Worm (Caenorhabditis elegans) whole organism, L4 larva: ENCODE results near the gene Y37D8A.6.

ENCODE experiments used
- D1046.2 ChIP-seq: fragments of 200-800 bp; sonication (Bioruptor generic); IDR thresholded peaks from 2 replicates; pipeline ENCODE4 v1.3.6; 2022; ENCODE audit warnings: missing genetic modification characterization, missing compliant biosample characterization
- T20F7.1 ChIP-seq: fragments of 200-800 bp; sonication (Bioruptor generic); optimal IDR thresholded peaks from 2 replicates; lab custom pipeline; 2018; ENCODE audit warnings: mild to moderate bottlenecking, missing genetic modification characterization, missing compliant biosample characterization
- T26A8.4 ChIP-seq: fragments of 200-800 bp; sonication (Bioruptor generic); IDR thresholded peaks from 2 replicates; pipeline ENCODE4 v1.3.6; 2022; ENCODE audit warnings: missing genetic modification characterization, missing compliant biosample characterization
- Y105C5A.15 ChIP-seq: fragments of 200-800 bp; sonication (Bioruptor generic); IDR thresholded peaks from 2 replicates; pipeline ENCODE4 v1.3.6; 2022; ENCODE audit warnings: missing genetic modification characterization, missing compliant biosample characterization
- aha-1 ChIP-seq: fragments of 150-350 bp; peaks from one replicate; lab custom pipeline; 2014; ENCODE audit warnings: missing biosample characterization, missing genetic modification characterization
- ama-1 ChIP-seq: fragments of 150-350 bp; optimal IDR thresholded peaks from 2 replicates; lab custom pipeline; 2014; ENCODE audit warnings: inconsistent platforms, mixed read lengths
- ceh-20 ChIP-seq: fragments of 200-800 bp; sonication (Bioruptor generic); IDR thresholded peaks from 2 replicates; pipeline ENCODE4 v1.3.6; 2022; ENCODE audit warnings: missing genetic modification reagents, missing genetic modification characterization, missing compliant biosample characterization
- ceh-28 ChIP-seq: fragments of 150-350 bp; optimal IDR thresholded peaks from 2 replicates; lab custom pipeline; 2014; ENCODE audit warnings: missing biosample characterization, missing genetic modification reagents, missing genetic modification characterization
- ceh-32 ChIP-seq: sonication (generic microtip); optimal IDR thresholded peaks from 2 replicates; lab custom pipeline; 2016; ENCODE audit warnings: mild to moderate bottlenecking, missing genetic modification characterization, missing compliant biosample characterization; ENCODE audit not compliant: poor library complexity
- ceh-82 ChIP-seq: sonication (generic microtip); optimal IDR thresholded peaks from 2 replicates; lab custom pipeline; 2017; ENCODE audit warnings: missing biosample characterization, missing genetic modification characterization
- ces-1 ChIP-seq: fragments of 150-350 bp; sonication (generic microtip); optimal IDR thresholded peaks from 4 replicates; lab custom pipeline; 2014; ENCODE audit warnings: missing biosample characterization, missing genetic modification reagents, missing genetic modification characterization
- ctbp-1 ChIP-seq: fragments of 200-800 bp; sonication (Bioruptor generic); IDR thresholded peaks from 2 replicates; pipeline ENCODE4 v1.3.6; 2022; ENCODE audit warnings: missing genetic modification reagents, missing genetic modification characterization, missing compliant biosample characterization
- daf-16 ChIP-seq, 3 experiments: sonication (generic microtip); optimal IDR thresholded peaks; 2 replicates each; lab custom pipeline; 2016 to 2017; ENCODE audit warnings: missing genetic modification characterization in 3 of 3, missing genetic modification reagents in 3 of 3, mild to moderate bottlenecking in 2 of 3, missing compliant biosample characterization in 2 of 3, missing biosample characterization in 1 of 3, moderate library complexity in 1 of 3
- daf-8 ChIP-seq: fragments of 200-800 bp; sonication (Bioruptor generic); IDR thresholded peaks from 2 replicates; pipeline ENCODE4 v1.3.6; 2022; ENCODE audit warnings: missing genetic modification characterization, missing compliant biosample characterization
- dmd-6 ChIP-seq: fragments of 200-800 bp; sonication (Bioruptor generic); IDR thresholded peaks from 2 replicates; pipeline ENCODE4 v1.3.6; 2022; ENCODE audit warnings: missing genetic modification reagents, missing genetic modification characterization, missing compliant biosample characterization
- dpl-1 ChIP-seq: fragments of 150-350 bp; optimal IDR thresholded peaks from 2 replicates; lab custom pipeline; 2014; ENCODE audit warnings: missing biosample characterization, missing genetic modification reagents, missing genetic modification characterization
- duxl-1 ChIP-seq: sonication (generic microtip); optimal IDR thresholded peaks from 2 replicates; lab custom pipeline; 2016; ENCODE audit warnings: mild to moderate bottlenecking, missing genetic modification characterization, moderate library complexity, missing compliant biosample characterization; ENCODE audit not compliant: poor library complexity
- dve-1 ChIP-seq: sonication (generic microtip); optimal IDR thresholded peaks from 2 replicates; lab custom pipeline; 2017; ENCODE audit warnings: antibody characterized with exemption, mild to moderate bottlenecking, missing genetic modification characterization, missing compliant biosample characterization; ENCODE audit not compliant: insufficient read depth
- egl-43 ChIP-seq: fragments of 200-800 bp; sonication (Bioruptor generic); IDR thresholded peaks from 2 replicates; pipeline ENCODE4 v1.3.6; 2022; ENCODE audit warnings: missing genetic modification reagents, missing genetic modification characterization, missing compliant biosample characterization
- hlh-11 ChIP-seq: fragments of 200-800 bp; sonication (Bioruptor generic); optimal IDR thresholded peaks from 2 replicates; lab custom pipeline; 2018; ENCODE audit warnings: mild to moderate bottlenecking, missing genetic modification characterization, missing compliant biosample characterization
- hlh-30 ChIP-seq: sonication (generic microtip); optimal IDR thresholded peaks from 2 replicates; lab custom pipeline; 2017; ENCODE audit warnings: antibody characterized with exemption, mild to moderate bottlenecking, missing genetic modification characterization, missing compliant biosample characterization; ENCODE audit not compliant: insufficient read depth
- jun-1 ChIP-seq: fragments of 150-350 bp; optimal IDR thresholded peaks from 2 replicates; lab custom pipeline; 2014; ENCODE audit warnings: missing biosample characterization, missing genetic modification reagents, missing genetic modification characterization
- lin-38 ChIP-seq: fragments of 200-800 bp; sonication (Bioruptor generic); IDR thresholded peaks from 2 replicates; pipeline ENCODE4 v1.3.6; 2022; ENCODE audit warnings: missing genetic modification reagents, missing genetic modification characterization, missing compliant biosample characterization
- lsy-2 ChIP-seq, 2 experiments: fragments of 150-350 bp in 1 of 2; sonication (generic microtip) in 1 of 2; optimal IDR thresholded peaks; 2 replicates each; lab custom pipeline; 2014 to 2017; ENCODE audit warnings: missing biosample characterization in 2 of 2, missing genetic modification characterization in 2 of 2
- madf-9 ChIP-seq: fragments of 200-800 bp; sonication (Bioruptor generic); conservative IDR thresholded peaks from 2 replicates; pipeline ENCODE4 v1.3.6; 2022; ENCODE audit warnings: missing genetic modification reagents, missing genetic modification characterization, missing compliant biosample characterization
- mdl-1 ChIP-seq, 2 experiments: fragments of 150-350 bp in 1 of 2; sonication (generic microtip) in 1 of 2; optimal IDR thresholded peaks; 2 replicates each; lab custom pipeline; 2014 to 2017; ENCODE audit warnings: missing biosample characterization in 2 of 2, missing genetic modification characterization in 2 of 2
- mdt-29 ChIP-seq: fragments of 200-800 bp; sonication (Bioruptor generic); IDR thresholded peaks from 2 replicates; pipeline ENCODE4 v1.3.6; 2022; ENCODE audit warnings: missing genetic modification reagents, missing genetic modification characterization, missing compliant biosample characterization
- mep-1 ChIP-seq: fragments of 150-350 bp; sonication (generic microtip); optimal IDR thresholded peaks from 3 replicates; lab custom pipeline; 2014; ENCODE audit warnings: missing biosample characterization, missing genetic modification characterization
- mes-2 ChIP-seq: sonication (generic microtip); optimal IDR thresholded peaks from 2 replicates; lab custom pipeline; 2016; ENCODE audit warnings: missing genotype, mild to moderate bottlenecking, missing genetic modification characterization, missing compliant biosample characterization; ENCODE audit not compliant: poor library complexity, severe bottlenecking
- mxl-3 ChIP-seq: fragments of 200-800 bp; sonication (Bioruptor generic); optimal IDR thresholded peaks from 2 replicates; lab custom pipeline; 2018; ENCODE audit warnings: mild to moderate bottlenecking, missing genetic modification characterization, missing compliant biosample characterization
- nhr-111 ChIP-seq: fragments of 200-800 bp; sonication (Bioruptor generic); optimal IDR thresholded peaks from 2 replicates; lab custom pipeline; 2018; ENCODE audit warnings: mild to moderate bottlenecking, missing genetic modification characterization, missing compliant biosample characterization
- nhr-237 ChIP-seq: sonication (generic microtip); optimal IDR thresholded peaks from 2 replicates; lab custom pipeline; 2017; ENCODE audit warnings: missing biosample characterization, missing genetic modification characterization
- nhr-28 ChIP-seq: fragments of 150-350 bp; optimal IDR thresholded peaks from 2 replicates; lab custom pipeline; 2014; ENCODE audit warnings: missing biosample characterization, missing genetic modification characterization
- nhr-6 ChIP-seq: fragments of 150-350 bp; optimal IDR thresholded peaks from 2 replicates; lab custom pipeline; 2014; ENCODE audit warnings: missing biosample characterization, missing genetic modification characterization
- pha-4 ChIP-seq, 2 experiments: fragments of 150-350 bp in 1 of 2; fragments of 200-800 bp in 1 of 2; sonication (Bioruptor generic) in 1 of 2; IDR thresholded peaks in 1 of 2; optimal IDR thresholded peaks in 1 of 2; 2 replicates each; pipeline versions ENCODE4 v1.3.6 to Lab custom; 2014 to 2022; ENCODE audit warnings: missing genetic modification characterization in 2 of 2, missing genetic modification reagents in 2 of 2, missing biosample characterization in 1 of 2, missing compliant biosample characterization in 1 of 2
- skn-1 ChIP-seq: fragments of 150-350 bp; optimal IDR thresholded peaks from 2 replicates; lab custom pipeline; 2014; ENCODE audit warnings: missing biosample characterization, missing genetic modification characterization
- spr-1 ChIP-seq: sonication (generic microtip); optimal IDR thresholded peaks from 2 replicates; lab custom pipeline; 2016; ENCODE audit warnings: mild to moderate bottlenecking, missing genetic modification characterization, missing compliant biosample characterization
- zfp-2 ChIP-seq: sonication (generic microtip); optimal IDR thresholded peaks from 2 replicates; lab custom pipeline; 2016; ENCODE audit warnings: mild to moderate bottlenecking, missing genetic modification characterization, missing compliant biosample characterization
- zip-2 ChIP-seq: fragments of 150-350 bp; optimal IDR thresholded peaks from 2 replicates; lab custom pipeline; 2014; ENCODE audit warnings: missing biosample characterization, missing genetic modification characterization
- ztf-7 ChIP-seq: fragments of 150-350 bp; optimal IDR thresholded peaks from 2 replicates; lab custom pipeline; 2014; ENCODE audit warnings: missing biosample characterization, missing genetic modification characterization

Y37D8A.6 gene

DNA sequence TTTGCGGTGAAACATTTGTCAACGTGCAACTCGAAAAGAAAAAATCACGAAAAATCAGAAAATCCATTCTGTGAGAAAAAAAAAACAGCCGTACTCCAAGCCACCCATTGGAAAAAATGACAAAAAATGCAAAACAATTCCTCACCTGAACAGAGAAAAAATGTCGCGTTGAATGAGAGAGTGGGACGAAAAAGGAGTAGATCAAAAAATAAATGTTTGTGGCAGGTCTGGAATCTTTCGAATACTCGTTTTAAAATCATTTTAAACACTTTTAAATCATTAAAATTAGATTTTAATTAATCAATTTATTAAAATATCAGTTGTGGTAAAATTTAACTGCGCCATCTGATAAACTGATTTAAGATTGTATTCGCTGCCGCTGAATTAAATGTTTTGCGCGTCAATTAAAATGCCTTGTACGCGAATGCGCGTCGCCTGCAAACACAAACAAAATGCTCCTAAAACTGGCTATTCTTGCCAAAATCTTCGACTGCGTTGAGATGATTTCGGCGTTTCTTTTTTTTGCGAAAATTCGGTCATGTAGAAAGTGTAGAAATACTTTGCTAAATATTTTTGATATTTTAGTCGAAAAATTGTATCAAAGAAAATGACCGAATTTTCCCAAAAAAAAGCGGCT, at the start of gene Y37D8A.6:
TSS of gene Y37D8A.6 (minus strand) at position 238 of the 637 bp plus-strand sequence.
- TF ChIP-seq lin-38 (GFP tag; lab: Robert Waterston, UW) (peak; percentile 38), ceh-82 (tag; lab: Kevin White, UChicago) (no peak), lsy-2 (tag; optimal IDR thresholded peaks at IDR 0.05; lab: Kevin White, UChicago) (peak in 1 of 2 experiments; percentile 40), daf-16 (GFP tag; optimal IDR thresholded peaks at IDR 0.05; lab: Kevin White, UChicago) (no peak), daf-16 (tag; optimal IDR thresholded peaks at IDR 0.05; lab: Kevin White, UChicago) (peak; percentile 3), aha-1 (tag; lab: Kevin White, UChicago) (peak; percentile 54), mes-2 (tag; lab: Kevin White, UChicago) (peak; percentile 9)

DNA sequence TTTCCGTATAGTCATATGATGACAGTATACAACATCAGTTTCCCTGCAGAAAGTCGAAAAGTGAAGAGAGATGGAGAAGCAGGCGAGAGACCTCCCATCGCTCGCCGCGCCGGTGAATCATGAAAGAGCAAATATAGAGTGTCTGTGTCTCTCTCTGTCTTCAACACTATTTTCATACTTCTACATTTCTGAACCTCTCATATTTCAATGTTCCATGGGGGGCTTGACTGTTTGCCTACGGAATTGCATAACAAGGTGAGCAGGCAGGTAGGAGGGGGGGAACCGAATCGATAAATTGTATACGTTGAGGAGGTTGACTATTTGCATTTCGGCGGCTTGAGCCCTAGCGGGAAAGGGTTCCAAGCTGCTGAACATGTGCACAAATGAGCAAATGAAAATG, 49.8 kb upstream of the Y37D8A.6 start:
- TF ChIP-seq ceh-32, result no peak
- no peak for TF ChIP-seq pha-4 (GFP tag; IDR thresholded peaks at IDR 0.05; lab: Robert Waterston, UW)
- TF ChIP-seq pha-4 (tag; optimal IDR thresholded peaks at IDR 0.05; lab: Kevin White, UChicago), result peak; percentile 75
- peak; percentile 52 for TF ChIP-seq hlh-30 (tag; lab: Kevin White, UChicago)
- TF ChIP-seq nhr-111 (GFP tag; lab: Kevin White, UChicago), result no peak
- no peak for TF ChIP-seq mdl-1 (tag; optimal IDR thresholded peaks at IDR 0.05; lab: Kevin White, UChicago)
- TF ChIP-seq madf-9 (GFP tag; lab: Robert Waterston, UW), result no peak
- TF ChIP-seq D1046.2, result no peak
- TF ChIP-seq ama-1, result peak; percentile 6
- TF ChIP-seq mep-1 (tag; lab: Kevin White, UChicago), result peak; percentile 56
- no peak for TF ChIP-seq ctbp-1 (GFP tag; lab: Robert Waterston, UW)
- TF ChIP-seq spr-1 (tag; lab: Kevin White, UChicago), result no peak
- no peak for TF ChIP-seq skn-1 (tag; lab: Kevin White, UChicago)
- TF ChIP-seq nhr-6 (tag; lab: Kevin White, UChicago), result peak; percentile 86
- TF ChIP-seq jun-1 (tag; lab: Kevin White, UChicago), result peak; percentile 23
- TF ChIP-seq nhr-28 (tag; lab: Kevin White, UChicago), result peak; percentile 38
- TF ChIP-seq ceh-28 (tag; lab: Kevin White, UChicago), result peak; percentile 11
- peak; percentile 68 for TF ChIP-seq hlh-11 (tag; lab: Kevin White, UChicago)
- TF ChIP-seq zip-2 (tag; lab: Kevin White, UChicago), result no peak
- TF ChIP-seq duxl-1 (tag; lab: Kevin White, UChicago), result peak; percentile 20
- TF ChIP-seq mdt-29, result no peak
- peak; percentile 53; the same call in 1 of the 2 replicates for TF ChIP-seq T26A8.4
- TF ChIP-seq ces-1 (GFP tag; lab: Kevin White, UChicago), result no peak
- TF ChIP-seq ceh-20 (GFP tag; lab: Robert Waterston, UW), result no peak
- no peak for TF ChIP-seq daf-16 (GFP tag; optimal IDR thresholded peaks at IDR 0.05; lab: Kevin White, UChicago)
- peak; percentile 82 for TF ChIP-seq daf-16 (tag; optimal IDR thresholded peaks at IDR 0.05; lab: Kevin White, UChicago)
- no peak for TF ChIP-seq T20F7.1 (GFP tag; lab: Kevin White, UChicago)
- no peak for TF ChIP-seq egl-43 (GFP tag; lab: Robert Waterston, UW)
- no peak for TF ChIP-seq daf-8 (GFP tag; lab: Robert Waterston, UW)
- peak; percentile 60 for TF ChIP-seq mes-2 (tag; lab: Kevin White, UChicago)
- peak in 1 of 2 experiments; percentile 43 for TF ChIP-seq lsy-2 (tag; optimal IDR thresholded peaks at IDR 0.05; lab: Kevin White, UChicago)
- no peak for TF ChIP-seq zfp-2
- TF ChIP-seq dve-1 (tag; lab: Kevin White, UChicago), result peak; percentile 79
- TF ChIP-seq dpl-1 (GFP tag; lab: Kevin White, UChicago), result peak; percentile 6
- TF ChIP-seq mxl-3 (GFP tag; lab: Kevin White, UChicago), result no peak
- no peak for TF ChIP-seq Y105C5A.15 (GFP tag; lab: Robert Waterston, UW)
- no peak for TF ChIP-seq nhr-237 (tag; lab: Kevin White, UChicago)
- peak; percentile 30; the same call in 1 of the 2 replicates for TF ChIP-seq dmd-6 (GFP tag; lab: Robert Waterston, UW)
- peak; percentile 61 for TF ChIP-seq ztf-7 (tag; lab: Kevin White, UChicago)
- TF ChIP-seq ceh-82 (tag; lab: Kevin White, UChicago), result no peak
- TF ChIP-seq, all 104 proteins: peak for 18
